Worm (Caenorhabditis elegans) whole organism, young adult: ENCODE results near the gene rgef-1.

Experiments
- C06A6.2 ChIP-seq: fragments of 200-800 bp; sonication (Bioruptor generic); conservative IDR thresholded peaks from 2 replicates; pipeline ENCODE4 v1.3.6; 2022; ENCODE audit warnings: missing genetic modification characterization, missing compliant biosample characterization
- D2030.7 ChIP-seq: fragments of 200-800 bp; sonication (Bioruptor generic); IDR thresholded peaks from 2 replicates; pipeline ENCODE4 v1.3.6; 2022; ENCODE audit warnings: missing genetic modification reagents, missing genetic modification characterization, missing compliant biosample characterization
- F33H1.4 ChIP-seq: fragments of 200-800 bp; sonication (Bioruptor generic); IDR thresholded peaks from 2 replicates; pipeline ENCODE4 v1.3.6; 2022; ENCODE audit warnings: missing genetic modification reagents, missing genetic modification characterization, missing compliant biosample characterization
- K12H6.12 ChIP-seq: fragments of 200-800 bp; sonication (Bioruptor generic); optimal IDR thresholded peaks from 2 replicates; lab custom pipeline; 2018; ENCODE audit warnings: mild to moderate bottlenecking, missing genetic modification characterization, missing compliant biosample characterization
- T07F8.4 ChIP-seq: sonication (generic microtip); optimal IDR thresholded peaks from 2 replicates; lab custom pipeline; 2016; ENCODE audit warnings: mild to moderate bottlenecking, missing genetic modification characterization, moderate library complexity, missing compliant biosample characterization
- T26A5.8 ChIP-seq: sonication (generic microtip); optimal IDR thresholded peaks from 2 replicates; lab custom pipeline; 2016; ENCODE audit warnings: missing genetic modification characterization, missing compliant biosample characterization
- Y95B8A.8 ChIP-seq: fragments of 200-800 bp; sonication (Bioruptor generic); IDR thresholded peaks from 2 replicates; pipeline ENCODE4 v1.3.6; 2022; ENCODE audit warnings: missing genetic modification reagents, missing genetic modification characterization, missing compliant biosample characterization
- ZK185.1 ChIP-seq: sonication (generic microtip); optimal IDR thresholded peaks from 2 replicates; lab custom pipeline; 2016; ENCODE audit warnings: mild to moderate bottlenecking, missing genetic modification characterization, missing compliant biosample characterization; ENCODE audit not compliant: poor library complexity, severe bottlenecking
- ama-1 ChIP-seq, 3 experiments: fragments of 150-350 bp in 1 of 3; sonication (generic microtip) in 2 of 3; optimal IDR thresholded peaks; 2 replicates each; lab custom pipeline; 2014 to 2018; ENCODE audit warnings: missing biosample characterization in 2 of 3, missing genetic modification characterization in 2 of 3, missing genetic modification reagents in 2 of 3
- athp-1 ChIP-seq: sonication (generic microtip); optimal IDR thresholded peaks from 2 replicates; lab custom pipeline; 2017; ENCODE audit warnings: mild to moderate bottlenecking, missing genetic modification characterization, missing compliant biosample characterization
- attf-3 ChIP-seq: fragments of 200-800 bp; sonication (Bioruptor generic); conservative IDR thresholded peaks from 2 replicates; pipeline ENCODE4 v1.3.6; 2022; ENCODE audit warnings: missing genetic modification reagents, missing genetic modification characterization, missing compliant biosample characterization
- attf-5 ChIP-seq: fragments of 200-800 bp; sonication (Bioruptor generic); optimal IDR thresholded peaks from 2 replicates; lab custom pipeline; 2018; ENCODE audit warnings: mild to moderate bottlenecking, missing genetic modification characterization, missing compliant biosample characterization
- bed-2 ChIP-seq: fragments of 200-800 bp; sonication (Bioruptor generic); IDR thresholded peaks from 2 replicates; pipeline ENCODE4 v1.3.6; 2022; ENCODE audit warnings: missing genetic modification reagents, missing genetic modification characterization, missing compliant biosample characterization
- cebp-1 ChIP-seq, 2 experiments: fragments of 200-800 bp in 1 of 2; sonication (Bioruptor generic) in 1 of 2; sonication (generic microtip) in 1 of 2; IDR thresholded peaks in 1 of 2; optimal IDR thresholded peaks in 1 of 2; 2 replicates each; pipeline versions ENCODE4 v1.3.6 to Lab custom; 2017 to 2022; ENCODE audit warnings: missing compliant biosample characterization in 2 of 2, missing genetic modification characterization in 2 of 2, mild to moderate bottlenecking in 1 of 2, missing genetic modification reagents in 1 of 2, moderate library complexity in 1 of 2
- ceh-100 ChIP-seq: fragments of 200-800 bp; sonication (Bioruptor generic); IDR thresholded peaks from 2 replicates; pipeline ENCODE4 v1.3.6; 2022; ENCODE audit warnings: missing genetic modification reagents, missing genetic modification characterization, missing compliant biosample characterization
- ceh-27 ChIP-seq: fragments of 200-800 bp; sonication (Bioruptor generic); optimal IDR thresholded peaks from 2 replicates; lab custom pipeline; 2018; ENCODE audit warnings: mild to moderate bottlenecking, missing genetic modification characterization, moderate library complexity, missing compliant biosample characterization
- ceh-40 ChIP-seq: fragments of 200-800 bp; sonication (Bioruptor generic); IDR thresholded peaks from 2 replicates; pipeline ENCODE4 v1.3.6; 2022; ENCODE audit warnings: missing genetic modification characterization, missing compliant biosample characterization
- ceh-91 ChIP-seq: fragments of 200-800 bp; sonication (Bioruptor generic); IDR thresholded peaks from 2 replicates; pipeline ENCODE4 v1.3.6; 2022; ENCODE audit warnings: missing genetic modification reagents, missing genetic modification characterization, missing compliant biosample characterization
- chd-7 ChIP-seq: sonication (generic microtip); optimal IDR thresholded peaks from 2 replicates; lab custom pipeline; 2016; ENCODE audit warnings: mild to moderate bottlenecking, missing genetic modification characterization, moderate library complexity, missing compliant biosample characterization
- dox-1 ChIP-seq: fragments of 200-800 bp; sonication (Bioruptor generic); IDR thresholded peaks from 2 replicates; pipeline ENCODE4 v1.3.6; 2022; ENCODE audit warnings: missing genetic modification reagents, missing genetic modification characterization, missing compliant biosample characterization
- dpl-1 ChIP-seq: fragments of 150-350 bp; optimal IDR thresholded peaks from 2 replicates; lab custom pipeline; 2014; ENCODE audit warnings: missing biosample characterization, missing genetic modification reagents, missing genetic modification characterization
- fkh-3 ChIP-seq: sonication (generic microtip); optimal IDR thresholded peaks from 2 replicates; lab custom pipeline; 2016; ENCODE audit warnings: mild to moderate bottlenecking, missing genetic modification characterization, missing compliant biosample characterization
- him-1 ChIP-seq: sonication (generic microtip); optimal IDR thresholded peaks from 2 replicates; lab custom pipeline; 2016; ENCODE audit warnings: missing genotype, missing genetic modification reagents, missing genetic modification characterization, missing compliant biosample characterization
- hlh-26 ChIP-seq: fragments of 200-800 bp; sonication (Bioruptor generic); conservative IDR thresholded peaks from 2 replicates; pipeline ENCODE4 v1.3.6; 2022; ENCODE audit warnings: missing genetic modification reagents, missing genetic modification characterization, missing compliant biosample characterization
- hmg-1.2 ChIP-seq: fragments of 200-800 bp; sonication (Bioruptor generic); IDR thresholded peaks from 2 replicates; pipeline ENCODE4 v1.3.6; 2022; ENCODE audit warnings: missing genetic modification reagents, missing genetic modification characterization, missing compliant biosample characterization
- hmg-20 ChIP-seq: fragments of 200-800 bp; sonication (Bioruptor generic); IDR thresholded peaks from 2 replicates; pipeline ENCODE4 v1.3.6; 2022; ENCODE audit warnings: missing genetic modification reagents, missing genetic modification characterization, missing compliant biosample characterization
- hrde-1 ChIP-seq: sonication (generic microtip); optimal IDR thresholded peaks from 2 replicates; lab custom pipeline; 2016; ENCODE audit warnings: missing genetic modification characterization, mild to moderate bottlenecking, missing compliant biosample characterization, moderate library complexity, missing genotype, missing genetic modification reagents, borderline replicate concordance
- lin-35 ChIP-seq, 3 experiments: fragments of 150-350 bp in 2 of 3; sonication (generic microtip) in 1 of 3; optimal IDR thresholded peaks; 2 replicates each; lab custom pipeline; 2014 to 2018; ENCODE audit warnings: missing biosample characterization in 3 of 3, missing genetic modification characterization in 3 of 3, missing genetic modification reagents in 3 of 3
- lin-54 ChIP-seq: fragments of 200-800 bp; sonication (Bioruptor generic); optimal IDR thresholded peaks from 2 replicates; lab custom pipeline; 2018; ENCODE audit warnings: mild to moderate bottlenecking, missing genetic modification characterization, missing compliant biosample characterization
- madf-10 ChIP-seq: sonication (generic microtip); optimal IDR thresholded peaks from 2 replicates; lab custom pipeline; 2016; ENCODE audit warnings: mild to moderate bottlenecking, missing genetic modification characterization, missing compliant biosample characterization
- madf-3 ChIP-seq: fragments of 200-800 bp; sonication (Bioruptor generic); IDR thresholded peaks from 2 replicates; pipeline ENCODE4 v1.3.6; 2022; ENCODE audit warnings: missing genetic modification reagents, missing genetic modification characterization, missing compliant biosample characterization
- madf-8 ChIP-seq: fragments of 200-800 bp; sonication (Bioruptor generic); conservative IDR thresholded peaks from 2 replicates; pipeline ENCODE4 v1.3.6; 2022; ENCODE audit warnings: missing genetic modification reagents, missing genetic modification characterization, missing compliant biosample characterization
- mel-28 ChIP-seq: sonication (generic microtip); optimal IDR thresholded peaks from 2 replicates; lab custom pipeline; 2016; ENCODE audit warnings: borderline replicate concordance, mild to moderate bottlenecking, missing genetic modification characterization, missing compliant biosample characterization
- nfya-1 ChIP-seq: sonication (generic microtip); optimal IDR thresholded peaks from 2 replicates; lab custom pipeline; 2017; ENCODE audit warnings: antibody characterized with exemption, missing compliant biosample characterization, missing genetic modification characterization, borderline replicate concordance; ENCODE audit not compliant: insufficient read depth
- nhr-80 ChIP-seq: sonication (generic microtip); optimal IDR thresholded peaks from 2 replicates; lab custom pipeline; 2016; ENCODE audit warnings: missing genetic modification characterization, missing compliant biosample characterization
- pbrm-1 ChIP-seq: fragments of 200-800 bp; sonication (Bioruptor generic); IDR thresholded peaks from 2 replicates; pipeline ENCODE4 v1.3.6; 2022; ENCODE audit warnings: missing genetic modification reagents, missing genetic modification characterization, missing compliant biosample characterization
- rcor-1 ChIP-seq: fragments of 200-800 bp; sonication (Bioruptor generic); IDR thresholded peaks from 2 replicates; pipeline ENCODE4 v1.3.6; 2022; ENCODE audit warnings: missing genetic modification reagents, missing genetic modification characterization, missing compliant biosample characterization
- repo-1 ChIP-seq: sonication (generic microtip); optimal IDR thresholded peaks from 2 replicates; lab custom pipeline; 2017; ENCODE audit warnings: mild to moderate bottlenecking, missing genetic modification characterization, missing compliant biosample characterization
- sdz-38 ChIP-seq: sonication (generic microtip); optimal IDR thresholded peaks from 2 replicates; lab custom pipeline; 2016; ENCODE audit warnings: missing genotype, missing genetic modification characterization, missing compliant biosample characterization
- sea-2 ChIP-seq: fragments of 200-800 bp; sonication (Bioruptor generic); IDR thresholded peaks from 2 replicates; pipeline ENCODE4 v1.3.6; 2022; ENCODE audit warnings: missing genetic modification characterization, missing compliant biosample characterization
- snpc-1.3 ChIP-seq: sonication (generic microtip); optimal IDR thresholded peaks from 2 replicates; lab custom pipeline; 2017; ENCODE audit warnings: missing genetic modification characterization, mild to moderate bottlenecking, missing compliant biosample characterization, antibody characterized with exemption, moderate library complexity, missing genotype, missing genetic modification reagents; ENCODE audit not compliant: insufficient read depth
- snpc-3.4 ChIP-seq: sonication (generic microtip); optimal IDR thresholded peaks from 2 replicates; lab custom pipeline; 2017; ENCODE audit warnings: missing genetic modification characterization, mild to moderate bottlenecking, missing compliant biosample characterization, antibody characterized with exemption, moderate library complexity, missing genotype, missing genetic modification reagents
- snpc-4 ChIP-seq, 5 experiments: fragments of 150-350 bp in 1 of 5; sonication (generic microtip) in 4 of 5; optimal IDR thresholded peaks; 2 replicates each; lab custom pipeline; 2014 to 2018; ENCODE audit warnings: missing genetic modification characterization in 5 of 5, missing biosample characterization in 3 of 5, antibody characterized with exemption in 2 of 5, mild to moderate bottlenecking in 2 of 5, missing compliant biosample characterization in 2 of 5, missing genotype in 2 of 5, moderate library complexity in 2 of 5, missing genetic modification reagents in 1 of 5
- zfh-2 ChIP-seq: fragments of 200-800 bp; sonication (Bioruptor generic); conservative IDR thresholded peaks from 2 replicates; pipeline ENCODE4 v1.3.6; 2022; ENCODE audit warnings: missing genetic modification reagents, missing genetic modification characterization, missing compliant biosample characterization
- ztf-25 ChIP-seq: fragments of 200-800 bp; sonication (Bioruptor generic); IDR thresholded peaks from 2 replicates; pipeline ENCODE4 v1.3.6; 2022; ENCODE audit warnings: missing genetic modification reagents, missing genetic modification characterization, missing compliant biosample characterization
- ztf-3 ChIP-seq: fragments of 200-800 bp; sonication (Bioruptor generic); optimal IDR thresholded peaks from 2 replicates; lab custom pipeline; 2018; ENCODE audit warnings: mild to moderate bottlenecking, missing genetic modification characterization, missing compliant biosample characterization

Gene rgef-1

ce11 chrV:9544176-9544632 lies 17.3 kb downstream of the rgef-1 start, which contains the start of gene mdf-1 (continued):
- TF ChIP-seq rcor-1 (GFP tag; lab: Robert Waterston, UW) (0 out of 2 replicates have a peak, but pooled peaks have one; percentile 45), Y95B8A.8 (GFP tag; lab: Robert Waterston, UW) (no peak), madf-3 (GFP tag; lab: Robert Waterston, UW) (peak; percentile 69; the same call in 1 of the 2 replicates), attf-3 (GFP tag; lab: Robert Waterston, UW) (no peak), hmg-1.2 (GFP tag; lab: Robert Waterston, UW) (0 out of 2 replicates have a peak, but pooled peaks have one; percentile 12), lin-35 (GFP tag; optimal IDR thresholded peaks at IDR 0.05; lab: Kevin White, UChicago) (peak in 1 of 3 experiments; percentile 69), dox-1 (GFP tag; lab: Robert Waterston, UW) (peak; percentile 49; the same call in 1 of the 2 replicates), nhr-80 (tag; lab: Kevin White, UChicago) (peak; percentile 56), attf-5 (peak; percentile 45), ama-1 (optimal IDR thresholded peaks at IDR 0.05; lab: Kevin White, UChicago) (peak; percentile 20), ama-1 (GFP tag; optimal IDR thresholded peaks at IDR 0.05; lab: Kevin White, UChicago) (no peak), athp-1 (tag; lab: Kevin White, UChicago) (no peak), snpc-1.3 (no peak), hmg-20 (GFP tag; lab: Robert Waterston, UW) (0 out of 2 replicates have a peak, but pooled peaks have one; percentile 4), pbrm-1 (GFP tag; lab: Robert Waterston, UW) (no peak), ZK185.1 (tag; lab: Kevin White, UChicago) (peak; percentile 58), T26A5.8 (tag; lab: Kevin White, UChicago) (no peak), dpl-1 (GFP tag; lab: Kevin White, UChicago) (peak; percentile 55), repo-1 (tag; lab: Kevin White, UChicago) (peak; percentile 57), him-1 (tag; lab: Kevin White, UChicago) (no peak), sea-2 (GFP tag; lab: Robert Waterston, UW) (no peak), C06A6.2 (peak; percentile 63), ceh-27 (peak; percentile 60), madf-10 (tag; lab: Kevin White, UChicago) (peak; percentile 26), hlh-26 (GFP tag; lab: Robert Waterston, UW) (no peak), madf-8 (GFP tag; lab: Robert Waterston, UW) (no peak), fkh-3 (tag; lab: Kevin White, UChicago) (no peak), bed-2 (GFP tag; lab: Robert Waterston, UW) (no peak), K12H6.12 (tag; lab: Kevin White, UChicago) (no peak), zfh-2 (no peak), snpc-3.4 (tag; lab: Kevin White, UChicago) (peak; percentile 52), hrde-1 (tag; lab: Kevin White, UChicago) (peak; percentile 34), D2030.7 (peak; percentile 17; the same call in 1 of the 2 replicates), nfya-1 (tag; lab: Kevin White, UChicago) (no peak), lin-54 (GFP tag; lab: Kevin White, UChicago) (peak; percentile 74), ceh-40 (GFP tag; lab: Robert Waterston, UW) (no peak), F33H1.4 (GFP tag; lab: Robert Waterston, UW) (no peak), mel-28 (tag; lab: Kevin White, UChicago) (no peak), chd-7 (peak; percentile 21), ztf-25 (GFP tag; lab: Robert Waterston, UW) (no peak), ztf-3 (GFP tag; lab: Kevin White, UChicago) (no peak), snpc-4 (GFP tag; optimal IDR thresholded peaks at IDR 0.05; lab: Kevin White, UChicago) (no peak), snpc-4 (tag; optimal IDR thresholded peaks at IDR 0.05; lab: Kevin White, UChicago) (peak; percentile 1 to 75 (median 26)), T07F8.4 (tag; lab: Kevin White, UChicago) (no peak), cebp-1 (GFP tag; IDR thresholded peaks at IDR 0.05; lab: Robert Waterston, UW) (no peak), cebp-1 (tag; optimal IDR thresholded peaks at IDR 0.05; lab: Kevin White, UChicago) (peak; percentile 65), ceh-100 (GFP tag; lab: Robert Waterston, UW) (0 out of 2 replicates have a peak, but pooled peaks have one; percentile 17), sdz-38 (tag; lab: Kevin White, UChicago) (no peak), ceh-91 (GFP tag; lab: Robert Waterston, UW) (no peak)
